Worm (Caenorhabditis elegans) whole organism, L1 larva: ENCODE results near the gene spe-17.

Source experiments
- C16A3.4 ChIP-seq: fragments of 150-350 bp; optimal IDR thresholded peaks from 2 replicates; lab custom pipeline; 2014; ENCODE audit warnings: missing biosample characterization, missing genetic modification characterization
- C34B4.2 ChIP-seq: sonication (generic microtip); optimal IDR thresholded peaks from 2 replicates; lab custom pipeline; 2017; ENCODE audit warnings: mild to moderate bottlenecking, missing genetic modification characterization, missing compliant biosample characterization
- F16B12.6 ChIP-seq: fragments of 150-350 bp; optimal IDR thresholded peaks from 2 replicates; lab custom pipeline; 2014; ENCODE audit warnings: missing biosample characterization, missing genetic modification characterization
- Y116A8C.19 ChIP-seq: sonication (generic microtip); optimal IDR thresholded peaks from 2 replicates; lab custom pipeline; 2016; ENCODE audit warnings: missing compliant biosample characterization, missing genetic modification characterization, borderline replicate concordance
- alr-1 ChIP-seq: fragments of 200-800 bp; sonication (Bioruptor generic); optimal IDR thresholded peaks from 2 replicates; lab custom pipeline; 2018; ENCODE audit warnings: borderline replicate concordance, mild to moderate bottlenecking, missing genetic modification characterization, missing compliant biosample characterization
- aly-2 ChIP-seq: fragments of 150-350 bp; optimal IDR thresholded peaks from 2 replicates; lab custom pipeline; 2014; ENCODE audit warnings: missing biosample characterization, missing genetic modification characterization
- ama-1 ChIP-seq: fragments of 150-350 bp; optimal IDR thresholded peaks from 2 replicates; lab custom pipeline; 2014
- blmp-1 ChIP-seq: fragments of 150-350 bp; optimal IDR thresholded peaks from 2 replicates; lab custom pipeline; 2014; ENCODE audit warnings: missing biosample characterization, missing genetic modification characterization
- ceh-63 ChIP-seq: fragments of 200-800 bp; sonication (Bioruptor generic); optimal IDR thresholded peaks from 2 replicates; lab custom pipeline; 2018; ENCODE audit warnings: mild to moderate bottlenecking, missing genetic modification characterization, missing compliant biosample characterization
- ceh-8 ChIP-seq: fragments of 200-800 bp; sonication (Bioruptor generic); optimal IDR thresholded peaks from 2 replicates; lab custom pipeline; 2018; ENCODE audit warnings: mild to moderate bottlenecking, missing genetic modification characterization, moderate library complexity, missing compliant biosample characterization
- ceh-82 ChIP-seq, 3 experiments: fragments of 150-350 bp in 1 of 3; sonication (generic microtip) in 2 of 3; optimal IDR thresholded peaks; 2 replicates each; lab custom pipeline; 2014 to 2017; ENCODE audit warnings: missing biosample characterization in 3 of 3, missing genetic modification characterization in 3 of 3
- ceh-88 ChIP-seq: fragments of 200-800 bp; sonication (Bioruptor generic); IDR thresholded peaks from 2 replicates; pipeline ENCODE4 v1.3.6; 2022; ENCODE audit warnings: missing genetic modification characterization, missing compliant biosample characterization
- ces-1 ChIP-seq: fragments of 150-350 bp; optimal IDR thresholded peaks from 2 replicates; lab custom pipeline; 2014; ENCODE audit warnings: missing biosample characterization, missing genetic modification reagents, missing genetic modification characterization
- dpl-1 ChIP-seq, 3 experiments: fragments of 150-350 bp in 2 of 3; sonication (generic microtip) in 1 of 3; optimal IDR thresholded peaks; 2 replicates each; lab custom pipeline; 2014 to 2017; ENCODE audit warnings: missing biosample characterization in 3 of 3, missing genetic modification characterization in 3 of 3, missing genetic modification reagents in 3 of 3
- efl-1 ChIP-seq, 4 experiments: fragments of 150-350 bp; optimal IDR thresholded peaks in 3 of 4; peaks in 1 of 4; 1 replicate in 1 of 4; 2 replicates in 3 of 4; lab custom pipeline; 2014; ENCODE audit warnings: missing biosample characterization in 2 of 4, missing genetic modification characterization in 2 of 4, missing genetic modification reagents in 2 of 4
- egl-13 ChIP-seq: sonication (generic microtip); optimal IDR thresholded peaks from 2 replicates; lab custom pipeline; 2016; ENCODE audit warnings: missing genotype, missing genetic modification reagents, missing genetic modification characterization, missing compliant biosample characterization
- egl-27 ChIP-seq, 2 experiments: fragments of 150-350 bp in 1 of 2; sonication (generic microtip); optimal IDR thresholded peaks; 3 replicates each; lab custom pipeline; 2017 to 2018; ENCODE audit warnings: missing biosample characterization in 2 of 2, missing genetic modification characterization in 2 of 2, missing genetic modification reagents in 2 of 2
- elt-3 ChIP-seq, 6 experiments: fragments of 150-350 bp in 1 of 6; sonication (generic microtip); optimal IDR thresholded peaks; 2 replicates each; lab custom pipeline; 2017 to 2018; ENCODE audit warnings: missing biosample characterization in 6 of 6, missing genetic modification characterization in 6 of 6, inconsistent platforms in 1 of 6
- fkh-10 ChIP-seq: sonication (generic microtip); optimal IDR thresholded peaks from 2 replicates; lab custom pipeline; 2017; ENCODE audit warnings: missing biosample characterization, missing genetic modification reagents, missing genetic modification characterization
- fkh-8 ChIP-seq: sonication (generic microtip); optimal IDR thresholded peaks from 2 replicates; lab custom pipeline; 2016; ENCODE audit warnings: mild to moderate bottlenecking, missing genetic modification characterization, missing compliant biosample characterization
- fos-1 ChIP-seq: fragments of 150-350 bp; optimal IDR thresholded peaks from 2 replicates; lab custom pipeline; 2014; ENCODE audit warnings: missing biosample characterization, missing genetic modification characterization
- grh-1 ChIP-seq: fragments of 200-800 bp; sonication (Bioruptor generic); IDR thresholded peaks from 2 replicates; pipeline ENCODE4 v1.3.6; 2022; ENCODE audit warnings: missing genetic modification reagents, missing genetic modification characterization, missing compliant biosample characterization
- hlh-4 ChIP-seq: sonication (generic microtip); optimal IDR thresholded peaks from 2 replicates; lab custom pipeline; 2016; ENCODE audit warnings: mild to moderate bottlenecking, missing genetic modification characterization, missing compliant biosample characterization
- hpl-2 ChIP-seq: fragments of 150-350 bp; optimal IDR thresholded peaks from 2 replicates; lab custom pipeline; 2014; ENCODE audit warnings: missing biosample characterization, missing genetic modification reagents, missing genetic modification characterization
- jun-1 ChIP-seq: fragments of 150-350 bp; optimal IDR thresholded peaks from 2 replicates; lab custom pipeline; 2014; ENCODE audit warnings: missing biosample characterization, missing genetic modification reagents, missing genetic modification characterization
- lin-14 ChIP-seq: fragments of 200-800 bp; sonication (Bioruptor generic); optimal IDR thresholded peaks from 2 replicates; lab custom pipeline; 2018; ENCODE audit warnings: mild to moderate bottlenecking, missing genetic modification characterization, moderate library complexity, missing compliant biosample characterization
- lin-15B ChIP-seq: fragments of 150-350 bp; sonication (generic microtip); optimal IDR thresholded peaks from 3 replicates; lab custom pipeline; 2014; ENCODE audit warnings: missing biosample characterization, missing genetic modification characterization
- lin-35 ChIP-seq, 2 experiments: fragments of 150-350 bp; optimal IDR thresholded peaks; 2 replicates each; lab custom pipeline; 2014; ENCODE audit warnings: missing biosample characterization in 2 of 2, missing genetic modification characterization in 2 of 2, missing genetic modification reagents in 2 of 2
- mab-9 ChIP-seq: fragments of 200-800 bp; sonication (Bioruptor generic); IDR thresholded peaks from 2 replicates; pipeline ENCODE4 v1.3.6; 2022; ENCODE audit warnings: missing genetic modification reagents, missing genetic modification characterization, missing compliant biosample characterization
- mdl-1 ChIP-seq, 2 experiments: fragments of 150-350 bp; optimal IDR thresholded peaks; 2 replicates each; lab custom pipeline; 2014 to 2017; ENCODE audit warnings: missing biosample characterization in 2 of 2, missing genetic modification characterization in 2 of 2, inconsistent platforms in 1 of 2
- mef-2 ChIP-seq: fragments of 150-350 bp; optimal IDR thresholded peaks from 2 replicates; lab custom pipeline; 2014; ENCODE audit warnings: missing biosample characterization, missing genetic modification characterization
- mep-1 ChIP-seq: fragments of 150-350 bp; optimal IDR thresholded peaks from 2 replicates; lab custom pipeline; 2014; ENCODE audit warnings: missing biosample characterization, missing genetic modification characterization
- nhr-11 ChIP-seq: fragments of 150-350 bp; optimal IDR thresholded peaks from 2 replicates; lab custom pipeline; 2014; ENCODE audit warnings: missing biosample characterization, missing genetic modification characterization
- nhr-12 ChIP-seq: sonication (generic microtip); optimal IDR thresholded peaks from 2 replicates; lab custom pipeline; 2017; ENCODE audit warnings: missing biosample characterization, missing genetic modification characterization
- nhr-19 ChIP-seq: fragments of 200-800 bp; sonication (Bioruptor generic); conservative IDR thresholded peaks from 2 replicates; pipeline ENCODE4 v1.3.6; 2022; ENCODE audit warnings: missing genetic modification characterization, missing compliant biosample characterization
- nhr-47 ChIP-seq: sonication (generic microtip); optimal IDR thresholded peaks from 2 replicates; lab custom pipeline; 2016; ENCODE audit warnings: mild to moderate bottlenecking, missing genetic modification characterization, moderate library complexity, missing compliant biosample characterization
- nhr-71 ChIP-seq: sonication (generic microtip); optimal IDR thresholded peaks from 2 replicates; lab custom pipeline; 2016; ENCODE audit warnings: mild to moderate bottlenecking, missing genetic modification characterization, moderate library complexity, missing compliant biosample characterization
- nhr-77 ChIP-seq: fragments of 150-350 bp; optimal IDR thresholded peaks from 2 replicates; lab custom pipeline; 2014; ENCODE audit warnings: missing biosample characterization, missing genetic modification characterization
- nhr-85 ChIP-seq: sonication (generic microtip); peaks from one replicate; lab custom pipeline; 2016; ENCODE audit warnings: missing genetic modification characterization, inconsistent platforms, missing compliant biosample characterization
- nhr-90 ChIP-seq: sonication (generic microtip); optimal IDR thresholded peaks from 2 replicates; lab custom pipeline; 2016; ENCODE audit warnings: mild to moderate bottlenecking, missing genetic modification characterization, missing compliant biosample characterization; ENCODE audit not compliant: poor library complexity
- pax-3 ChIP-seq: fragments of 200-800 bp; sonication (Bioruptor generic); optimal IDR thresholded peaks from 2 replicates; lab custom pipeline; 2018; ENCODE audit warnings: mild to moderate bottlenecking, missing genetic modification characterization, moderate library complexity, missing compliant biosample characterization
- skn-1 ChIP-seq: fragments of 150-350 bp; optimal IDR thresholded peaks from 2 replicates; lab custom pipeline; 2014; ENCODE audit warnings: missing biosample characterization, missing genetic modification characterization
- snpc-4 ChIP-seq: fragments of 150-350 bp; optimal IDR thresholded peaks from 2 replicates; lab custom pipeline; 2014; ENCODE audit warnings: missing biosample characterization, missing genetic modification characterization
- sox-4 ChIP-seq: sonication (generic microtip); optimal IDR thresholded peaks from 2 replicates; lab custom pipeline; 2016; ENCODE audit warnings: missing genetic modification characterization, missing compliant biosample characterization
- sup-37 ChIP-seq: fragments of 200-800 bp; sonication (Bioruptor generic); optimal IDR thresholded peaks from 2 replicates; lab custom pipeline; 2018; ENCODE audit warnings: mild to moderate bottlenecking, missing genetic modification characterization, missing compliant biosample characterization
- tbx-2 ChIP-seq: sonication (generic microtip); optimal IDR thresholded peaks from 2 replicates; lab custom pipeline; 2016; ENCODE audit warnings: missing genetic modification characterization, missing compliant biosample characterization
- tlp-1 ChIP-seq: fragments of 150-350 bp; optimal IDR thresholded peaks from 2 replicates; lab custom pipeline; 2014; ENCODE audit warnings: missing biosample characterization, missing genetic modification characterization
- unc-130 ChIP-seq: fragments of 150-350 bp; optimal IDR thresholded peaks from 2 replicates; lab custom pipeline; 2017; ENCODE audit warnings: missing biosample characterization, missing genetic modification characterization, inconsistent platforms
- unc-62 ChIP-seq: fragments of 150-350 bp; optimal IDR thresholded peaks from 2 replicates; lab custom pipeline; 2014; ENCODE audit warnings: missing biosample characterization, missing genetic modification reagents, missing genetic modification characterization
- unc-86 ChIP-seq: sonication (generic microtip); optimal IDR thresholded peaks from 2 replicates; lab custom pipeline; 2016; ENCODE audit warnings: missing genetic modification characterization, missing compliant biosample characterization
- vab-15 ChIP-seq: sonication (generic microtip); optimal IDR thresholded peaks from 2 replicates; lab custom pipeline; 2017; ENCODE audit warnings: missing genotype, mild to moderate bottlenecking, missing genetic modification characterization, missing compliant biosample characterization
- zag-1 ChIP-seq: fragments of 150-350 bp; optimal IDR thresholded peaks from 2 replicates; lab custom pipeline; 2014; ENCODE audit warnings: missing biosample characterization, missing genetic modification characterization
- ztf-11 ChIP-seq, 2 experiments: sonication (generic microtip); optimal IDR thresholded peaks; 2 replicates each; lab custom pipeline; 2016 to 2017; ENCODE audit warnings: missing genetic modification characterization in 2 of 2, missing biosample characterization in 1 of 2, missing compliant biosample characterization in 1 of 2
- ztf-4 ChIP-seq: fragments of 150-350 bp; optimal IDR thresholded peaks from 2 replicates; lab custom pipeline; 2014; ENCODE audit warnings: missing biosample characterization, missing genetic modification characterization

Gene spe-17

DNA sequence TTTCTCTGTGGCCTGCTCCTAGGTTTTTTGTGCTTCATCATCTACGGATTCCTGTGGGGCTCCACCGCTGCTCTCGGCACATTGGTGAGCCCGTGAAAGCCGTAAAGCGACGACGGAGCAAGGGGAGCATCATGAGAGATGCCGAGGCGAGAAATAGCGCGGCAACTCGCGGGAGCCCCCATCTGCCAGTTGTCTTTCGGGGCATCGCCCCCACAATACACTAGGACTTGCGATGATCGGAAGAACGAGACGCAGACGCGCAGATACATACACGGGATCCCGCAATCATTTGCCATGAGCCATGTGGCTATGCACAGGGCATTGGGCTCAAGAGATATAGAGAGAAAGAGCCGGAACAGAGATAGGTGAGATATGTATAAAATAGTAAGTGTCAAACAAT lies 2.8 kb upstream of the spe-17 start:
- no peak for TF ChIP-seq grh-1 (GFP tag; lab: Robert Waterston, UW)
- no peak for TF ChIP-seq unc-86 (tag; lab: Kevin White, UChicago)
- no peak for TF ChIP-seq egl-27 (tag; optimal IDR thresholded peaks at IDR 0.05; lab: Kevin White, UChicago)
- no peak for TF ChIP-seq C34B4.2 (tag; lab: Kevin White, UChicago)
- no peak for TF ChIP-seq ceh-63 (GFP tag; lab: Kevin White, UChicago)
- no peak for TF ChIP-seq lin-15B (tag; lab: Kevin White, UChicago)
- TF ChIP-seq fkh-8 (tag; lab: Kevin White, UChicago), result no peak
- TF ChIP-seq skn-1 (tag; lab: Kevin White, UChicago), result no peak
- no peak for TF ChIP-seq ces-1 (GFP tag; lab: Kevin White, UChicago)
- no peak for TF ChIP-seq nhr-90 (tag; lab: Kevin White, UChicago)
- TF ChIP-seq mep-1 (tag; lab: Kevin White, UChicago), result no peak
- TF ChIP-seq vab-15 (tag; lab: Kevin White, UChicago), result no peak
- TF ChIP-seq snpc-4 (tag; lab: Kevin White, UChicago), result no peak
- no peak for TF ChIP-seq unc-62 (GFP tag; lab: Kevin White, UChicago)
- peak; percentile 6 to 24 for TF ChIP-seq efl-1 (optimal IDR thresholded peaks at IDR 0.05; lab: Kevin White, UChicago)
- TF ChIP-seq efl-1 (GFP tag; optimal IDR thresholded peaks at IDR 0.05 in 1 of 2; lab: Kevin White, UChicago), result peak; percentile 14 to 90
- TF ChIP-seq tlp-1 (tag; lab: Kevin White, UChicago), result no peak
- TF ChIP-seq elt-3 (tag; optimal IDR thresholded peaks at IDR 0.05; lab: Kevin White, UChicago), result no peak
- no peak for TF ChIP-seq nhr-47 (tag; lab: Kevin White, UChicago)
- no peak for TF ChIP-seq nhr-11 (tag; lab: Kevin White, UChicago)
- no peak for TF ChIP-seq aly-2 (tag; lab: Kevin White, UChicago)
- TF ChIP-seq unc-130 (tag; lab: Kevin White, UChicago), result no peak
- TF ChIP-seq nhr-12 (tag; lab: Kevin White, UChicago), result no peak
- no peak for TF ChIP-seq blmp-1
- TF ChIP-seq egl-13 (tag; lab: Kevin White, UChicago), result no peak
- TF ChIP-seq mab-9 (GFP tag; lab: Robert Waterston, UW), result no peak
- no peak for TF ChIP-seq hpl-2
- no peak for TF ChIP-seq fos-1 (tag; lab: Kevin White, UChicago)
- peak; percentile 77 for TF ChIP-seq nhr-71 (tag; lab: Kevin White, UChicago)
- no peak for TF ChIP-seq C16A3.4
- no peak for TF ChIP-seq ama-1
- no peak for TF ChIP-seq fkh-10 (GFP tag; lab: Kevin White, UChicago)
- TF ChIP-seq sup-37 (GFP tag; lab: Kevin White, UChicago), result peak; percentile 36
- TF ChIP-seq sox-4 (tag; lab: Kevin White, UChicago), result no peak
- TF ChIP-seq lin-35 (GFP tag; optimal IDR thresholded peaks at IDR 0.05; lab: Kevin White, UChicago), result no peak
- TF ChIP-seq tbx-2 (tag; lab: Kevin White, UChicago), result peak; percentile 38
- TF ChIP-seq Y116A8C.19 (tag; lab: Kevin White, UChicago), result no peak
- no peak for TF ChIP-seq nhr-77 (tag; lab: Kevin White, UChicago)
- TF ChIP-seq jun-1 (tag; lab: Kevin White, UChicago), result no peak
- no peak for TF ChIP-seq pax-3 (tag; lab: Kevin White, UChicago)
- peak; percentile 55 for TF ChIP-seq nhr-19
- no peak for TF ChIP-seq alr-1 (tag; lab: Kevin White, UChicago)
- no peak for TF ChIP-seq mef-2 (tag; lab: Kevin White, UChicago)
- TF ChIP-seq ceh-88 (GFP tag; lab: Robert Waterston, UW), result no peak
- TF ChIP-seq lin-14 (GFP tag; lab: Kevin White, UChicago), result peak; percentile 87
- no peak for TF ChIP-seq dpl-1 (GFP tag; optimal IDR thresholded peaks at IDR 0.05; lab: Kevin White, UChicago)
- no peak for TF ChIP-seq ceh-8 (GFP tag; lab: Kevin White, UChicago)
- no peak for TF ChIP-seq ceh-82 (tag; optimal IDR thresholded peaks at IDR 0.05; lab: Kevin White, UChicago)
- TF ChIP-seq F16B12.6 (tag; lab: Kevin White, UChicago), result no peak
- TF ChIP-seq mdl-1 (tag; optimal IDR thresholded peaks at IDR 0.05; lab: Kevin White, UChicago), result peak in 1 of 2 experiments; percentile 35
- TF ChIP-seq ztf-11 (tag; optimal IDR thresholded peaks at IDR 0.05; lab: Kevin White, UChicago), result no peak
- no peak for TF ChIP-seq zag-1 (tag; lab: Kevin White, UChicago)
- no peak for TF ChIP-seq hlh-4 (tag; lab: Kevin White, UChicago)
- no peak for TF ChIP-seq nhr-85
- TF ChIP-seq ztf-4, result no peak
